Worm (Caenorhabditis elegans) whole organism, early embryonic: ENCODE measurements around the gene nas-6.

Experiments
- B0310.2 ChIP-seq: sonication (generic microtip); optimal IDR thresholded peaks from 2 replicates; lab custom pipeline; 2016; ENCODE audit warnings: mild to moderate bottlenecking, missing genetic modification characterization, missing compliant biosample characterization
- F13C5.2 ChIP-seq: sonication (generic microtip); optimal IDR thresholded peaks from 2 replicates; lab custom pipeline; 2017; ENCODE audit warnings: mild to moderate bottlenecking, missing genetic modification characterization, inconsistent platforms, missing compliant biosample characterization
- aly-1 ChIP-seq: sonication (generic microtip); optimal IDR thresholded peaks from 2 replicates; lab custom pipeline; 2016; ENCODE audit warnings: missing genetic modification characterization, missing compliant biosample characterization
- ama-1 ChIP-seq: fragments of 150-350 bp; optimal IDR thresholded peaks from 2 replicates; lab custom pipeline; 2014
- ceh-13 ChIP-seq: fragments of 200-800 bp; sonication (Bioruptor generic); optimal IDR thresholded peaks from 2 replicates; lab custom pipeline; 2018; ENCODE audit warnings: mild to moderate bottlenecking, missing genetic modification characterization, missing compliant biosample characterization
- ceh-36 ChIP-seq: sonication (generic microtip); optimal IDR thresholded peaks from 2 replicates; lab custom pipeline; 2016; ENCODE audit warnings: missing genetic modification characterization, inconsistent platforms, missing compliant biosample characterization
- ets-7 ChIP-seq: sonication (generic microtip); optimal IDR thresholded peaks from 2 replicates; lab custom pipeline; 2016; ENCODE audit warnings: missing genotype, missing genetic modification characterization, missing compliant biosample characterization
- flt-1 ChIP-seq: fragments of 200-800 bp; sonication (Bioruptor generic); IDR thresholded peaks from 2 replicates; pipeline ENCODE4 v1.3.6; 2022; ENCODE audit warnings: missing genetic modification characterization, missing compliant biosample characterization
- hmbx-1 ChIP-seq: sonication (generic microtip); optimal IDR thresholded peaks from 2 replicates; lab custom pipeline; 2016; ENCODE audit warnings: mild to moderate bottlenecking, missing genetic modification characterization, missing compliant biosample characterization
- hmg-4 ChIP-seq: fragments of 200-800 bp; sonication (Bioruptor generic); optimal IDR thresholded peaks from 2 replicates; lab custom pipeline; 2018; ENCODE audit warnings: mild to moderate bottlenecking, missing genetic modification characterization, missing compliant biosample characterization
- hnd-1 ChIP-seq: sonication (generic microtip); optimal IDR thresholded peaks from 2 replicates; lab custom pipeline; 2016; ENCODE audit warnings: missing genetic modification characterization, missing compliant biosample characterization
- pes-1 ChIP-seq: fragments of 200-800 bp; sonication (Bioruptor generic); IDR thresholded peaks from 2 replicates; pipeline ENCODE4 v1.3.6; 2022; ENCODE audit warnings: missing genetic modification reagents, missing genetic modification characterization, missing compliant biosample characterization
- scrt-1 ChIP-seq: fragments of 200-800 bp; sonication (Bioruptor generic); IDR thresholded peaks from 2 replicates; pipeline ENCODE4 v1.3.6; 2022; ENCODE audit warnings: missing genetic modification characterization, missing compliant biosample characterization
- sea-1 ChIP-seq: fragments of 200-800 bp; sonication (Bioruptor generic); conservative IDR thresholded peaks from 2 replicates; pipeline ENCODE4 v1.3.6; 2022; ENCODE audit warnings: missing genetic modification characterization, missing compliant biosample characterization
- tbx-11 ChIP-seq: fragments of 200-800 bp; sonication (Bioruptor generic); IDR thresholded peaks from 2 replicates; pipeline ENCODE4 v1.3.6; 2022; ENCODE audit warnings: missing genetic modification characterization, missing compliant biosample characterization
- tbx-37 ChIP-seq: fragments of 200-800 bp; sonication (Bioruptor generic); conservative IDR thresholded peaks from 2 replicates; pipeline ENCODE4 v1.3.6; 2022; ENCODE audit warnings: missing genetic modification reagents, missing genetic modification characterization, missing compliant biosample characterization
- tra-4 ChIP-seq: sonication (generic microtip); optimal IDR thresholded peaks from 2 replicates; lab custom pipeline; 2017; ENCODE audit warnings: missing genetic modification characterization, missing compliant biosample characterization

The nas-6 gene

DNA sequence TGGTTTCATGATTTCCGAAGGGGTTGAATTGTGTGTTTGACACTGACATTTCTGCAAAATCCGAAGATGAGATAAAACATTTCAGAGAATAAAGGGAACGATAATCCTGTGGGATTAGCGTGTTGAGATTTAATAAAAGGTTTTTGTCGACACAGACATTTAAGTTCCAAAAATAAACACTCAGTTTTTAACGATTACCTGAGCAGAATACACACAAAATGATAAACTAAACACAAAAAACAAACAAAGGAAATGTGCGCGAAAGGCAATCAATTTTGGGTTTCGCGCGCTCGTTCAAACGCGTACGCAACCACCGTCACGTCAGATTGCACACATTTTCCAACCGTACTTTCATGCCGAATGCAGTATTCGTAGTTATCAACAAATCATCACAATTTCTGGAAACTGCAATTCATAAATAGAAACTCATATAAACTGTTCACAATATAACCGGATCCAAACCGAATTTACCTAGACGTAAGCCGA, 29.3 kb downstream of the nas-6 start, which contains the start of gene rif-1.1:
Gene rif-1.1 (minus strand): TSS at position 51 of the 486 bp plus-strand sequence.
- TF ChIP-seq tbx-11 (GFP tag; lab: Robert Waterston, UW) (no peak), tbx-37 (GFP tag; lab: Robert Waterston, UW) (no peak), aly-1 (no peak), ceh-13 (GFP tag; lab: Kevin White, UChicago) (no peak), hmg-4 (GFP tag; lab: Kevin White, UChicago) (no peak), flt-1 (GFP tag; lab: Robert Waterston, UW) (no peak), scrt-1 (no peak)

DNA sequence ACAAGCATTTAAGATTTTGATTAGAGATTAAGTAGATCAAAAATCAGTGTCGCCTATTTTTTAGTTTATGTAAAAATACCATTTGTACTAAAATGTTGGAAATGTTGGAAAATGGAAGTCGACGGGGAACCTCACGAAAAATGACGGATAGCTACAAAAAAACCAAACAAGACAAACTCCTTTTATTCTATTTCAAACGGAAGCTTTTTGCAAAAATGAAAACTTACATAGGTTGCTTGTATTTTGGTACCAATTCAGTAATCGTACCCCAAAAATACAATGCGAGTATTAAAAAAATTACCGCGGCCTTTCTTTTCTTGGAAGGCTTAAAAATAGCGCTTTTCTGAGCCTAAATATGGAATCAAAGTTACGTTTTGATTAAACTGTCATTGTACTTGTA, 36.6 kb downstream of the nas-6 start:
- TF ChIP-seq ets-7 (tag; lab: Kevin White, UChicago) (no peak), hmbx-1 (tag; lab: Kevin White, UChicago) (no peak), sea-1 (GFP tag; lab: Robert Waterston, UW) (no peak)

DNA sequence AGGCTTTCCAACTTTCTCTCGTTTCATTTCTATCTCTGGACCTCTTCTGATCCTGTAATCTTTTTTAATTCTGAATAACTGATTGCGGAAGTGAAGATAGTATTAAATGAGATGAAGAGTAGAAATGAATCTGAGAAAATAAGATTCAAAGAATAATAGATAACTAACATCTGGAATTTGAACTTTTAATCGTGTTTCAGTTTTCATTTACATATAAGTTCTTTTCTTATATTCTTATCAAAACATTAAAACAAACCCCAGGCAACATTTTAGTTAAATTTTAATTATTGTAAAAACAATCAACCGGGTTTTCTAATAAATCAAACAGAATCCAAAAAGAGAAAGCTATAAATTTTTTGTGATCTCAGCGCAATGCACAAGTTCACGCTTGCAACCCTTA, 37.4 kb downstream of the nas-6 start:
- TF ChIP-seq F13C5.2 (tag; lab: Kevin White, UChicago) (no peak), tbx-37 (GFP tag; lab: Robert Waterston, UW) (no peak), hmbx-1 (tag; lab: Kevin White, UChicago) (no peak), hnd-1 (tag; lab: Kevin White, UChicago) (no peak), sea-1 (GFP tag; lab: Robert Waterston, UW) (no peak), ets-7 (tag; lab: Kevin White, UChicago) (no peak), aly-1 (no peak), ama-1 (lab: Kevin White, UChicago) (no peak)

DNA sequence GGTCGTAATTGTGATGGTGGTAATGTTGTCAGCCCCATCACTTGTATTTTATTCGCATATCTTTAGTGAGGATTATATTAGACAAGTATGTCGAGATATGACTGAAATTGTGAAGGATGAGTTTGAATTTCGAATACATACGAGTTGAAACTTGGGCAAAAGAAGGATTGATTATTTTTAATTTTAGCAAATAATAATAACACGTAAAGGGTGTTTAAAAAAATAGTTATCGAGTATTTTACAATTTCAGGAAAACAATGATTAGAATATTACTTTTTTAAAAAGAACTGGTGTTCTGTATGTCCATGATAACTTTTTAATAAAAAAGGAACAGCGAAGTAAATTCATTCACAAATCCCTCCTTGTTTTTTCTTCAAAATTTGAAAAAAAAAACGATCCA, 40.1 kb downstream of the nas-6 start, which contains the start of gene F11E6.8:
Gene F11E6.8 (minus strand): TSS at position 101 of the 400 bp plus-strand sequence.
- TF ChIP-seq ceh-36 (tag; lab: Kevin White, UChicago) (no peak), aly-1 (no peak), flt-1 (GFP tag; lab: Robert Waterston, UW) (no peak), hnd-1 (tag; lab: Kevin White, UChicago) (no peak), B0310.2 (no peak), pes-1 (GFP tag; lab: Robert Waterston, UW) (no peak), tbx-37 (GFP tag; lab: Robert Waterston, UW) (no peak), hmbx-1 (tag; lab: Kevin White, UChicago) (no peak)

DNA sequence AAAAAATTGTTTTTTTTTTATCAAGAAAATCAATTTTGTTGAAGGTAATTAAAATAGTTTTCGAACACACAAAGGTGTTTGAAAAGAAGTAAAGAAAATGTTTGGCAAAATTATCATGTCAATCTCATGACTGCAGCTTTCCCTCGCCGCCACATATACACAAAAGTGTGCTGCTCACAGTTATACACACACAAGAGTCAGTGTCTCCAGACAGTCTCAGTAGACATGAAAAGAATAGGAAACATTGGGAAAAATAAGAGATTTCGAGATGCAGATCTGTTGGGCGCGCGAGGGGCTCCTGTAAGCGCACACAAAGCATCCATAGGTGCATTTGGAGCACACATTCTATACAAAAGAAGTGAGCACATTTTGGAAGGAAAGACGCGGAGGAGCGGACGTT, 42.3 kb downstream of the nas-6 start:
- TF ChIP-seq ama-1 (lab: Kevin White, UChicago) (no peak), B0310.2 (no peak), tra-4 (tag; lab: Kevin White, UChicago) (no peak), hmbx-1 (tag; lab: Kevin White, UChicago) (no peak), hnd-1 (tag; lab: Kevin White, UChicago) (no peak), tbx-11 (GFP tag; lab: Robert Waterston, UW) (no peak), ets-7 (tag; lab: Kevin White, UChicago) (no peak), sea-1 (GFP tag; lab: Robert Waterston, UW) (no peak), aly-1 (no peak), tbx-37 (GFP tag; lab: Robert Waterston, UW) (no peak), F13C5.2 (tag; lab: Kevin White, UChicago) (no peak), ceh-13 (GFP tag; lab: Kevin White, UChicago) (no peak), scrt-1 (no peak), flt-1 (GFP tag; lab: Robert Waterston, UW) (no peak), pes-1 (GFP tag; lab: Robert Waterston, UW) (no peak)

DNA sequence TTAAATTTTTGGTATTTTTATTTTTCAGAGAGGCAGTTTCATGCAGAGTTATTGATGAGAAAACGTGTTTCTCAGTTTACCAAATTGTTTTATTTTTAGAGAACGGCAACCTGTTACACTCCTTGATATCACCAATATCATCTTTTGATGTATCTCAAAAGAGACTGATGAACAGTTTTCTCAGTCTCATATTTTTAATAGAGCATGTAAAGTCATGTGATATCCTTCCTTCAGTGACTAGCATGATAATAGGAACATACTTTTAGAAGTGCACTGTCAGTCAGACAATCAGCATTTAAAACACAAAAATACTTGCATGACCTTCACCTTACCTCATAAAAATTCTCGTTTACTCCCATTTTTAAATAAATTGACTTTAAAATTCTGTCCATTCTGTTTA, 48.1 kb downstream of the nas-6 start, which contains the start of gene F11E6.11:
Gene F11E6.11 (plus strand): TSS at position 325 of the 400 bp plus-strand sequence.
- no peak for TF ChIP-seq tra-4 (tag; lab: Kevin White, UChicago)
- TF ChIP-seq ama-1 (lab: Kevin White, UChicago): no peak
- TF ChIP-seq F13C5.2 (tag; lab: Kevin White, UChicago): no peak
- no peak for TF ChIP-seq tbx-11 (GFP tag; lab: Robert Waterston, UW)
- TF ChIP-seq flt-1 (GFP tag; lab: Robert Waterston, UW): no peak
- no peak for TF ChIP-seq ceh-36 (tag; lab: Kevin White, UChicago)
- no peak for TF ChIP-seq hnd-1 (tag; lab: Kevin White, UChicago)
- no peak for TF ChIP-seq ceh-13 (GFP tag; lab: Kevin White, UChicago)
- no peak for TF ChIP-seq B0310.2
- no peak for TF ChIP-seq aly-1
- no peak for TF ChIP-seq ets-7 (tag; lab: Kevin White, UChicago)
- TF ChIP-seq hmbx-1 (tag; lab: Kevin White, UChicago): no peak

DNA sequence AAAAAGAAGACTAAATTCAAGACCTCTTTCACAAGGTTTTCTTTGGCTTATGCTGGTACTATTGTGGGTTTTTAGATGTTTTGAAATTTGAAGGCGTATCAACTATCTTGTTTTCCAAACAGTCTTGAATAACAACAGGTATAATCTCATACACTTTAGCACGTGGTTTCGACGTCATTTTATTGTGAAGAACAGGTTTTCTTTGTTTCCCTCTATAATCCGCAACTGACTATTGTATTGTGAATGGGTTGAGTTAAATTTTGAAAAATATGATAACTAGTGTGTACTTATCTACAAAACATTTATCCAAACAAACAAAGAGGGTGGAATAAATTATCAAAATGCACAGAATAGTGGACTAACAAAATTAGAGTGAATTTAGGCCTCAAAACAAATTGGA, 49.3 kb downstream of the nas-6 start:
- no peak for TF ChIP-seq flt-1 (GFP tag; lab: Robert Waterston, UW)
- no peak for TF ChIP-seq B0310.2
- no peak for TF ChIP-seq ceh-13 (GFP tag; lab: Kevin White, UChicago)
- TF ChIP-seq scrt-1: no peak
- no peak for TF ChIP-seq hmg-4 (GFP tag; lab: Kevin White, UChicago)

DNA sequence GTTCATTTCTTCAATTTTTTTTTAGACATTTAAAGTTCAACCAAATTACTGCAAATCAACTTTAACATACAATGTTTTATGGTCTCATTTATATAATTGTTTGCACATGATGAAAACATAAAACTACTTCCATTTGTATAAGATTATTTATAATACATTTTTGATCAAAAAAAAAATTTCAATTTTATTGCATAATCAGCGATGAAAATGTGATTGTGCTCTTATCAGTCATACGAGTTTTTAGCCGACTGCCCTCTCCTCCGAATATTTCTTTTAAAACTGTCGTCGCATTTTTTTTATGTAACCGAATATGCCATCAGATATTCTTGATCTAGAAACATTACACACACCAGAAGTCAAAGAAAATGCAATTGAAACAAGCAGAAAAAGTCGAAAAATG, 50.2 kb downstream of the nas-6 start, which contains the start of gene F08A7.1:
Gene F08A7.1 (plus strand): TSS at position 191 of the 400 bp plus-strand sequence.
- TF ChIP-seq ceh-36 (tag; lab: Kevin White, UChicago): no peak
